Fruit fly (Drosophila melanogaster) whole organism, embryonic: ENCODE results near the gene CG33108.

Experiments
- ATbp ChIP-seq: fragments of 200-800 bp; sonication (Bioruptor generic); optimal IDR thresholded peaks from 2 replicates; lab custom pipeline; 2017; ENCODE audit warnings: missing biosample characterization, mild to moderate bottlenecking, missing genetic modification characterization, missing genetic modification reagents
- Blimp-1 ChIP-seq: fragments of 200-800 bp; sonication (Bioruptor generic); optimal IDR thresholded peaks from 3 replicates; lab custom pipeline; 2018; ENCODE audit warnings: missing biosample characterization, missing genetic modification characterization, mild to moderate bottlenecking, moderate library complexity, missing genetic modification reagents
- CG10543 ChIP-seq: fragments of 200-800 bp; sonication (Bioruptor generic); optimal IDR thresholded peaks from 3 replicates; lab custom pipeline; 2017; ENCODE audit warnings: missing biosample characterization, mild to moderate bottlenecking, missing genetic modification characterization, moderate library complexity
- CG10565 ChIP-seq: fragments of 200-800 bp; sonication (Bioruptor generic); optimal IDR thresholded peaks from 3 replicates; lab custom pipeline; 2016; ENCODE audit warnings: missing biosample characterization, mild to moderate bottlenecking, missing genetic modification characterization
- CG11085 ChIP-seq: fragments of 200-800 bp; sonication (Bioruptor generic); IDR thresholded peaks from 2 replicates; pipeline ENCODE4 v1.3.6; 2022; ENCODE audit warnings: missing biosample characterization, missing genetic modification characterization
- CG12236 ChIP-seq: fragments of 200-800 bp; sonication (Bioruptor generic); optimal IDR thresholded peaks from 2 replicates; lab custom pipeline; 2016; ENCODE audit warnings: missing biosample characterization, missing genetic modification characterization
- CG12769 ChIP-seq: fragments of 200-800 bp; sonication (Bioruptor generic); optimal IDR thresholded peaks from 2 replicates; lab custom pipeline; 2019; ENCODE audit warnings: missing biosample characterization, mild to moderate bottlenecking, missing genetic modification characterization, moderate library complexity
- CG15073 ChIP-seq: fragments of 200-800 bp; sonication (Bioruptor generic); optimal IDR thresholded peaks from 2 replicates; lab custom pipeline; 2016; ENCODE audit warnings: missing biosample characterization, missing genetic modification characterization
- CG1603 ChIP-seq: fragments of 200-800 bp; sonication (Bioruptor generic); optimal IDR thresholded peaks from 2 replicates; lab custom pipeline; 2019; ENCODE audit warnings: missing biosample characterization, mild to moderate bottlenecking, missing genetic modification characterization, moderate library complexity
- CG17361 ChIP-seq: fragments of 200-800 bp; sonication (Bioruptor generic); IDR thresholded peaks from 3 replicates; pipeline ENCODE4 v1.3.6; 2022; ENCODE audit warnings: missing biosample characterization, missing genetic modification characterization
- CG2199 ChIP-seq: fragments of 200-800 bp; sonication (Bioruptor generic); IDR thresholded peaks from 3 replicates; pipeline ENCODE4 v1.3.6; 2022; ENCODE audit warnings: missing biosample characterization, missing genetic modification characterization
- CG3281 ChIP-seq: fragments of 200-800 bp; sonication (Bioruptor generic); optimal IDR thresholded peaks from 3 replicates; lab custom pipeline; 2017; ENCODE audit warnings: missing biosample characterization, mild to moderate bottlenecking, missing genetic modification characterization
- CG3407 ChIP-seq: fragments of 200-800 bp; sonication (Bioruptor generic); optimal IDR thresholded peaks from 2 replicates; lab custom pipeline; 2018; ENCODE audit warnings: missing biosample characterization, mild to moderate bottlenecking, missing genetic modification characterization
- CG3847 ChIP-seq: fragments of 200-800 bp; sonication (Bioruptor generic); IDR thresholded peaks from 2 replicates; pipeline ENCODE4 v1.3.6; 2022; ENCODE audit warnings: missing biosample characterization, missing genetic modification characterization
- CG3995 ChIP-seq: fragments of 200-800 bp; sonication (Bioruptor generic); optimal IDR thresholded peaks from 3 replicates; lab custom pipeline; 2016; ENCODE audit warnings: missing biosample characterization, missing genetic modification characterization
- CG7839 ChIP-seq: fragments of 200-800 bp; sonication (Bioruptor generic); optimal IDR thresholded peaks from 3 replicates; lab custom pipeline; 2018; ENCODE audit warnings: missing biosample characterization, mild to moderate bottlenecking, missing genetic modification characterization, moderate library complexity
- CG7928 ChIP-seq: fragments of 200-800 bp; sonication (Bioruptor generic); optimal IDR thresholded peaks from 2 replicates; lab custom pipeline; 2017; ENCODE audit warnings: missing biosample characterization, mild to moderate bottlenecking, missing genetic modification characterization
- D ChIP-seq, 2 experiments: fragments of 200-800 bp in 1 of 2; fragments of >200 bp in 1 of 2; sonication (Bioruptor generic) in 1 of 2; optimal IDR thresholded peaks; 2 replicates in 1 of 2; 3 replicates in 1 of 2; lab custom pipeline; 2017; ENCODE audit warnings: mild to moderate bottlenecking in 1 of 2, missing biosample characterization in 1 of 2, missing genetic modification characterization in 1 of 2, missing genetic modification reagents in 1 of 2
- HLHmδ ChIP-seq: fragments of 200-800 bp; sonication (Bioruptor generic); optimal IDR thresholded peaks from 2 replicates; lab custom pipeline; 2018; ENCODE audit warnings: missing biosample characterization, mild to moderate bottlenecking, missing genetic modification characterization, moderate library complexity
- HmgZ ChIP-seq: fragments of 200-800 bp; sonication (Bioruptor generic); optimal IDR thresholded peaks from 2 replicates; lab custom pipeline; 2018; ENCODE audit warnings: missing biosample characterization, mild to moderate bottlenecking, missing genetic modification characterization
- Hr78 ChIP-seq, 2 experiments: fragments of 200-800 bp in 1 of 2; fragments of >200 bp in 1 of 2; sonication (Bioruptor generic) in 1 of 2; optimal IDR thresholded peaks; 2 replicates each; lab custom pipeline; 2017 to 2019; ENCODE audit warnings: missing biosample characterization in 2 of 2, missing genetic modification characterization in 2 of 2, mild to moderate bottlenecking in 1 of 2, moderate library complexity in 1 of 2
- Med ChIP-seq: fragments of 200-800 bp; sonication (Bioruptor generic); peaks from one replicate; lab custom pipeline; 2016; ENCODE audit warnings: missing biosample characterization, missing genetic modification characterization, mild to moderate bottlenecking, inconsistent platforms, moderate library complexity
- NfI ChIP-seq: fragments of 200-800 bp; sonication (Bioruptor generic); optimal IDR thresholded peaks from 3 replicates; lab custom pipeline; 2018; ENCODE audit warnings: missing biosample characterization, mild to moderate bottlenecking, missing genetic modification characterization, moderate library complexity
- Scr ChIP-seq: fragments of 200-800 bp; sonication (Bioruptor generic); IDR thresholded peaks from 2 replicates; pipeline ENCODE4 v1.3.6; 2022; ENCODE audit warnings: missing biosample characterization, missing genetic modification characterization; ENCODE audit not compliant: partially characterized antibody
- Vsx1 ChIP-seq: fragments of 200-800 bp; sonication (Bioruptor generic); optimal IDR thresholded peaks from 2 replicates; lab custom pipeline; 2017; ENCODE audit warnings: missing biosample characterization, mild to moderate bottlenecking, missing genetic modification characterization, missing genetic modification reagents
- bowl ChIP-seq: fragments of 200-800 bp; sonication (Bioruptor generic); IDR thresholded peaks from 2 replicates; pipeline ENCODE4 v1.3.6; 2022; ENCODE audit warnings: missing biosample characterization, missing genetic modification characterization
- cas ChIP-seq: fragments of 200-800 bp; sonication (Bioruptor generic); IDR thresholded peaks from 2 replicates; pipeline ENCODE4 v1.3.6; 2022; ENCODE audit warnings: missing biosample characterization, missing genetic modification characterization
- crol ChIP-seq: fragments of 200-800 bp; sonication (Bioruptor generic); IDR thresholded peaks from 2 replicates; pipeline ENCODE4 v1.3.6; 2022; ENCODE audit warnings: missing biosample characterization, missing genetic modification characterization
- cwo ChIP-seq: fragments of 200-800 bp; sonication (Bioruptor generic); optimal IDR thresholded peaks from 3 replicates; lab custom pipeline; 2017; ENCODE audit warnings: missing biosample characterization, missing genetic modification characterization, mild to moderate bottlenecking, moderate library complexity, missing genetic modification reagents
- dmrt11E ChIP-seq: fragments of 200-800 bp; sonication (Bioruptor generic); optimal IDR thresholded peaks from 3 replicates; lab custom pipeline; 2018; ENCODE audit warnings: missing biosample characterization, mild to moderate bottlenecking, missing genetic modification characterization, moderate library complexity
- eyg ChIP-seq: fragments of 200-800 bp; sonication (Bioruptor generic); optimal IDR thresholded peaks from 3 replicates; lab custom pipeline; 2016; ENCODE audit warnings: missing biosample characterization, missing genetic modification characterization
- insv ChIP-seq, 2 experiments: fragments of 200-800 bp; sonication (Bioruptor generic); optimal IDR thresholded peaks; 3 replicates each; lab custom pipeline; 2016 to 2018; ENCODE audit warnings: missing biosample characterization in 2 of 2, missing genetic modification characterization in 2 of 2
- jigr1 ChIP-seq: fragments of 200-800 bp; sonication (Bioruptor generic); IDR thresholded peaks from 3 replicates; pipeline ENCODE4 v1.3.6; 2022; ENCODE audit warnings: missing biosample characterization, missing genetic modification characterization
- jumu ChIP-seq: fragments of 200-800 bp; sonication (Bioruptor generic); optimal IDR thresholded peaks from 3 replicates; lab custom pipeline; 2016; ENCODE audit warnings: missing biosample characterization, missing genetic modification characterization
- kay ChIP-seq: fragments of 200-800 bp; sonication (Bioruptor generic); optimal IDR thresholded peaks from 2 replicates; lab custom pipeline; 2016; ENCODE audit warnings: missing biosample characterization, missing genetic modification characterization
- kni ChIP-seq: fragments of 200-800 bp; sonication (Bioruptor generic); optimal IDR thresholded peaks from 3 replicates; lab custom pipeline; 2017; ENCODE audit warnings: mild to moderate bottlenecking, missing biosample characterization, missing genetic modification reagents, missing genetic modification characterization
- lmd ChIP-seq: fragments of 200-800 bp; sonication (Bioruptor generic); IDR thresholded peaks from 2 replicates; pipeline ENCODE4 v1.3.6; 2022; ENCODE audit warnings: missing biosample characterization, missing genetic modification characterization
- nom ChIP-seq: fragments of 200-800 bp; sonication (Bioruptor generic); optimal IDR thresholded peaks from 2 replicates; lab custom pipeline; 2017; ENCODE audit warnings: missing biosample characterization, missing genetic modification characterization, mild to moderate bottlenecking, moderate library complexity, missing genetic modification reagents
- pita ChIP-seq: fragments of 200-800 bp; sonication (Bioruptor generic); optimal IDR thresholded peaks from 2 replicates; lab custom pipeline; 2017; ENCODE audit warnings: missing biosample characterization, mild to moderate bottlenecking, missing genetic modification characterization
- sd ChIP-seq: fragments of 200-800 bp; sonication (Bioruptor generic); optimal IDR thresholded peaks from 3 replicates; lab custom pipeline; 2018; ENCODE audit warnings: missing biosample characterization, mild to moderate bottlenecking, missing genetic modification characterization, moderate library complexity
- sisA ChIP-seq: fragments of 200-800 bp; sonication (Bioruptor generic); IDR thresholded peaks from 2 replicates; pipeline ENCODE4 v1.3.6; 2022; ENCODE audit warnings: missing biosample characterization, missing genetic modification characterization
- twi ChIP-seq: fragments of 200-800 bp; optimal IDR thresholded peaks from 2 replicates; lab custom pipeline; 2019; ENCODE audit warnings: missing biosample characterization, mild to moderate bottlenecking, missing genetic modification characterization, moderate library complexity
- zen2 ChIP-seq: fragments of 200-800 bp; sonication (Bioruptor generic); IDR thresholded peaks from 3 replicates; pipeline ENCODE4 v1.3.6; 2022; ENCODE audit warnings: missing biosample characterization, missing genetic modification characterization; ENCODE audit not compliant: partially characterized antibody
- zf30C ChIP-seq: fragments of 200-800 bp; sonication (Bioruptor generic); optimal IDR thresholded peaks from 3 replicates; lab custom pipeline; 2018; ENCODE audit warnings: missing biosample characterization, mild to moderate bottlenecking, missing genetic modification characterization

Gene CG33108

dm6 chr3R:23996224-23996623, 765 bp downstream of the CG33108 start, which contains the start of gene LSm3 (continued):
- TF ChIP-seq CG1603 (tag; lab: Kevin White, UChicago) (peak; percentile 22), CG3847 (no peak)

dm6 chr3R:24001150-24001549, 5.7 kb downstream of the CG33108 start:
- TF ChIP-seq Hr78 (GFP tag; optimal IDR thresholded peaks at IDR 0.05; lab: Kevin White, UChicago) (peak in 1 of 2 experiments; percentile 10), kni (peak; percentile 47), Scr (GFP tag; lab: Robert Waterston, UW) (no peak), CG3281 (GFP tag; lab: Kevin White, UChicago) (no peak), eyg (GFP tag; lab: Kevin White, UChicago) (no peak), twi (peak; percentile 72), sd (tag; lab: Kevin White, UChicago) (peak; percentile 41), CG10543 (GFP tag; lab: Kevin White, UChicago) (peak; percentile 16), CG12236 (GFP tag; lab: Kevin White, UChicago) (no peak), CG12769 (peak; percentile 41), Med (GFP tag; lab: Kevin White, UChicago) (peak; percentile 5), CG11085 (GFP tag; lab: Robert Waterston, UW) (no peak), insv (GFP tag; optimal IDR thresholded peaks at IDR 0.05; lab: Kevin White, UChicago) (peak in 1 of 2 experiments; percentile 46), Blimp-1 (GFP tag; lab: Kevin White, UChicago) (peak; percentile 85), Vsx1 (GFP tag; lab: Kevin White, UChicago) (peak; percentile 29), crol (peak; percentile 71)

dm6 chr3R:24003948-24004347, 8.5 kb downstream of the CG33108 start:
- TF ChIP-seq CG3407 (GFP tag; lab: Kevin White, UChicago) = no peak
- no peak for TF ChIP-seq CG10543 (GFP tag; lab: Kevin White, UChicago)
- TF ChIP-seq nom (GFP tag; lab: Kevin White, UChicago) = peak; percentile 87
- no peak for TF ChIP-seq jigr1 (GFP tag; lab: Robert Waterston, UW)
- TF ChIP-seq D (optimal IDR thresholded peaks at IDR 0.05; lab: Kevin White, UChicago) = no peak
- TF ChIP-seq D (GFP tag; optimal IDR thresholded peaks at IDR 0.05; lab: Kevin White, UChicago) = no peak
- no peak for TF ChIP-seq HmgZ (tag; lab: Kevin White, UChicago)
- no peak for TF ChIP-seq pita (GFP tag; lab: Kevin White, UChicago)
- TF ChIP-seq CG15073 = no peak
- TF ChIP-seq dmrt11E (tag; lab: Kevin White, UChicago) = no peak
- 0 out of 3 replicates have a peak, but pooled peaks have one; percentile 18 for TF ChIP-seq CG2199 (GFP tag; lab: Robert Waterston, UW)
- TF ChIP-seq zen2 = no peak
- TF ChIP-seq CG7928 = no peak
- no peak for TF ChIP-seq zf30C (GFP tag; lab: Kevin White, UChicago)

dm6 chr3R:24006449-24007159, 11.1 kb downstream of the CG33108 start:
- peak; percentile 8 for TF ChIP-seq sd (tag; lab: Kevin White, UChicago)
- TF ChIP-seq CG17361 (GFP tag; lab: Robert Waterston, UW) = peak; percentile 31; the same call in 1 of the 3 replicates
- TF ChIP-seq cwo = peak; percentile 70
- TF ChIP-seq CG7839 (tag; lab: Kevin White, UChicago) = peak; percentile 3
- TF ChIP-seq kay = peak; percentile 11
- TF ChIP-seq sisA (GFP tag; lab: Robert Waterston, UW) = no peak
- TF ChIP-seq NfI (GFP tag; lab: Kevin White, UChicago) = no peak
- peak; percentile 38; the same call in 1 of the 2 replicates for TF ChIP-seq lmd
- TF ChIP-seq bowl (GFP tag; lab: Robert Waterston, UW) = no peak
- TF ChIP-seq CG3995 (GFP tag; lab: Kevin White, UChicago) = no peak
- TF ChIP-seq jumu (GFP tag; lab: Kevin White, UChicago) = no peak
- no peak for TF ChIP-seq CG10565 (GFP tag; lab: Kevin White, UChicago)
- no peak for TF ChIP-seq cas (GFP tag; lab: Robert Waterston, UW)
- TF ChIP-seq HLHmδ (GFP tag; lab: Kevin White, UChicago) = no peak
- no peak for TF ChIP-seq ATbp (GFP tag; lab: Kevin White, UChicago)
